Fruit fly (Drosophila melanogaster): ENCODE data around the gene b.

- TF ChIP-seq CG10431 (GFP tag; optimal IDR thresholded peaks at IDR 0.05) (no peak), BEAF-32 (GFP tag; optimal IDR thresholded peaks at IDR 0.05) (no peak), maf-S (GFP tag; optimal IDR thresholded peaks at IDR 0.05) (no peak), slou (GFP tag; optimal IDR thresholded peaks at IDR 0.05) (no peak), Atf3 (GFP tag; optimal IDR thresholded peaks at IDR 0.05) (no peak), Rx (GFP tag; IDR thresholded peaks at IDR 0.05) (no peak)
These were observed 52.1 kb downstream of the b start for dm6 chr2L:13873147-13873546.

Measured in whole organism, embryonic.